Fruit fly (Drosophila melanogaster) whole organism, prepupa: ENCODE data around the gene Fad2.

Experiments
- CG10631 ChIP-seq: fragments of 200-800 bp; sonication (Bioruptor generic); optimal IDR thresholded peaks from 2 replicates; lab custom pipeline; 2016; ENCODE audit warnings: missing biosample characterization, missing genetic modification characterization
- CG11294 ChIP-seq: fragments of 200-800 bp; sonication (Bioruptor generic); IDR thresholded peaks from 2 replicates; pipeline ENCODE4 v1.3.6; 2022; ENCODE audit warnings: missing biosample characterization, missing genetic modification characterization
- CG11762 ChIP-seq: fragments of 200-800 bp; sonication (Bioruptor generic); optimal IDR thresholded peaks from 3 replicates; lab custom pipeline; 2016; ENCODE audit warnings: missing biosample characterization, missing genetic modification characterization; ENCODE audit not compliant: insufficient read depth
- CG1621 ChIP-seq: fragments of 200-800 bp; sonication (Bioruptor generic); optimal IDR thresholded peaks from 3 replicates; lab custom pipeline; 2018; ENCODE audit warnings: missing biosample characterization, mild to moderate bottlenecking, missing genetic modification characterization
- CG16779 ChIP-seq: fragments of 200-800 bp; sonication (Bioruptor generic); optimal IDR thresholded peaks from 3 replicates; lab custom pipeline; 2017; ENCODE audit warnings: missing biosample characterization, mild to moderate bottlenecking, missing genetic modification characterization
- CG3032 ChIP-seq: fragments of 200-800 bp; optimal IDR thresholded peaks from 2 replicates; lab custom pipeline; 2019; ENCODE audit warnings: missing biosample characterization, mild to moderate bottlenecking, missing genetic modification characterization, moderate library complexity
- CG31627 ChIP-seq: fragments of 200-800 bp; sonication (Bioruptor generic); optimal IDR thresholded peaks from 3 replicates; lab custom pipeline; 2016; ENCODE audit warnings: missing biosample characterization, missing genetic modification characterization
- CG32006 ChIP-seq: fragments of 200-800 bp; sonication (Bioruptor generic); optimal IDR thresholded peaks from 3 replicates; lab custom pipeline; 2017; ENCODE audit warnings: missing biosample characterization, mild to moderate bottlenecking, missing genetic modification characterization
- CG4318 ChIP-seq: fragments of 200-800 bp; sonication (Bioruptor generic); optimal IDR thresholded peaks from 3 replicates; lab custom pipeline; 2017; ENCODE audit warnings: missing biosample characterization, mild to moderate bottlenecking, missing genetic modification characterization
- CG6163 ChIP-seq: fragments of 200-800 bp; sonication (Bioruptor generic); IDR thresholded peaks from 3 replicates; pipeline ENCODE4 v1.3.6; 2022; ENCODE audit warnings: missing biosample characterization, missing genetic modification characterization
- CG6276 ChIP-seq: fragments of 200-800 bp; sonication (Bioruptor generic); optimal IDR thresholded peaks from 2 replicates; lab custom pipeline; 2017; ENCODE audit warnings: missing biosample characterization, mild to moderate bottlenecking, missing genetic modification characterization
- CG6792 ChIP-seq: fragments of 200-800 bp; sonication (Bioruptor generic); optimal IDR thresholded peaks from 3 replicates; lab custom pipeline; 2016; ENCODE audit warnings: missing biosample characterization, missing genetic modification characterization
- CG6808 ChIP-seq: fragments of 200-800 bp; sonication (Bioruptor generic); optimal IDR thresholded peaks from 3 replicates; lab custom pipeline; 2017; ENCODE audit warnings: missing biosample characterization, missing genetic modification characterization, mild to moderate bottlenecking, moderate library complexity, missing genetic modification reagents
- CG6854 ChIP-seq: fragments of 200-800 bp; sonication (Bioruptor generic); optimal IDR thresholded peaks from 2 replicates; lab custom pipeline; 2017; ENCODE audit warnings: missing biosample characterization, mild to moderate bottlenecking, missing genetic modification characterization
- CG7368 ChIP-seq: fragments of 200-800 bp; sonication (Bioruptor generic); optimal IDR thresholded peaks from 3 replicates; lab custom pipeline; 2016; ENCODE audit warnings: missing biosample characterization, missing genetic modification characterization
- Eip75B ChIP-seq: fragments of 200-800 bp; sonication (Bioruptor generic); optimal IDR thresholded peaks from 3 replicates; lab custom pipeline; 2016; ENCODE audit warnings: missing biosample characterization, missing genetic modification characterization
- Eip78C ChIP-seq: fragments of 200-800 bp; sonication (Bioruptor generic); peaks from one replicate; lab custom pipeline; 2016; ENCODE audit warnings: missing biosample characterization, missing genetic modification characterization
- Ets21C ChIP-seq: fragments of 200-800 bp; sonication (Bioruptor generic); optimal IDR thresholded peaks from 3 replicates; lab custom pipeline; 2016; ENCODE audit warnings: missing biosample characterization, missing genetic modification characterization
- Gug ChIP-seq: fragments of 200-800 bp; sonication (Bioruptor generic); IDR thresholded peaks from 2 replicates; pipeline ENCODE4 v1.3.6; 2022; ENCODE audit warnings: missing biosample characterization, missing genetic modification characterization
- Hr38 ChIP-seq: sonication (Bioruptor generic); optimal IDR thresholded peaks from 2 replicates; lab custom pipeline; 2016; ENCODE audit warnings: missing biosample characterization, missing genetic modification characterization
- Hr39 ChIP-seq: fragments of 200-800 bp; sonication (Bioruptor generic); optimal IDR thresholded peaks from 2 replicates; lab custom pipeline; 2016; ENCODE audit warnings: missing biosample characterization, missing genetic modification characterization
- Hr4 ChIP-seq: fragments of 200-800 bp; sonication (Bioruptor generic); optimal IDR thresholded peaks from 3 replicates; lab custom pipeline; 2016; ENCODE audit warnings: missing biosample characterization, missing genetic modification characterization
- Met ChIP-seq: fragments of 200-800 bp; sonication (Bioruptor generic); optimal IDR thresholded peaks from 3 replicates; lab custom pipeline; 2016; ENCODE audit warnings: missing biosample characterization, missing genetic modification characterization
- OdsH ChIP-seq: fragments of 200-800 bp; sonication (Bioruptor generic); optimal IDR thresholded peaks from 3 replicates; lab custom pipeline; 2016; ENCODE audit warnings: missing biosample characterization, missing genetic modification characterization
- Smox ChIP-seq: fragments of 200-800 bp; sonication (Bioruptor generic); optimal IDR thresholded peaks from 3 replicates; lab custom pipeline; 2016; ENCODE audit warnings: missing biosample characterization, missing genetic modification characterization
- Sox102F ChIP-seq: fragments of 200-800 bp; sonication (Bioruptor generic); optimal IDR thresholded peaks from 2 replicates; lab custom pipeline; 2016; ENCODE audit warnings: missing biosample characterization, mild to moderate bottlenecking, missing genetic modification characterization
- Sox15 ChIP-seq: fragments of 200-800 bp; sonication (Bioruptor generic); optimal IDR thresholded peaks from 3 replicates; lab custom pipeline; 2016; ENCODE audit warnings: missing biosample characterization, missing genetic modification characterization
- achi ChIP-seq: fragments of 200-800 bp; sonication (Bioruptor generic); optimal IDR thresholded peaks from 3 replicates; lab custom pipeline; 2016; ENCODE audit warnings: missing biosample characterization, missing genetic modification characterization
- acj6 ChIP-seq: fragments of 200-800 bp; sonication (Bioruptor generic); optimal IDR thresholded peaks from 3 replicates; lab custom pipeline; 2016; ENCODE audit warnings: missing biosample characterization, missing genetic modification characterization
- cyc ChIP-seq: fragments of 200-800 bp; sonication (Bioruptor generic); optimal IDR thresholded peaks from 3 replicates; lab custom pipeline; 2016; ENCODE audit warnings: missing biosample characterization, missing genetic modification characterization
- dac ChIP-seq: fragments of 200-800 bp; sonication (Bioruptor generic); optimal IDR thresholded peaks from 2 replicates; lab custom pipeline; 2017; ENCODE audit warnings: missing biosample characterization, mild to moderate bottlenecking, missing genetic modification characterization
- dsx ChIP-seq: fragments of 200-800 bp; optimal IDR thresholded peaks from 3 replicates; lab custom pipeline; 2019; ENCODE audit warnings: missing biosample characterization, mild to moderate bottlenecking, missing genetic modification characterization, moderate library complexity; ENCODE audit not compliant: poor library complexity, severe bottlenecking
- eg ChIP-seq: fragments of 200-800 bp; sonication (Bioruptor generic); IDR thresholded peaks from 3 replicates; pipeline ENCODE4 v1.3.6; 2022; ENCODE audit warnings: missing biosample characterization, missing genetic modification characterization
- esn ChIP-seq: fragments of 200-800 bp; sonication (Bioruptor generic); optimal IDR thresholded peaks from 2 replicates; lab custom pipeline; 2016; ENCODE audit warnings: missing biosample characterization, mild to moderate bottlenecking, missing genetic modification characterization, moderate library complexity
- fkh ChIP-seq: fragments of 200-800 bp; sonication (Bioruptor generic); optimal IDR thresholded peaks from 3 replicates; lab custom pipeline; 2017; ENCODE audit warnings: missing biosample characterization, mild to moderate bottlenecking, missing genetic modification characterization, moderate library complexity
- lz ChIP-seq: fragments of 200-800 bp; sonication (Bioruptor generic); optimal IDR thresholded peaks from 3 replicates; lab custom pipeline; 2016; ENCODE audit warnings: missing biosample characterization, missing genetic modification characterization
- pdm3 ChIP-seq: fragments of 200-800 bp; sonication (Bioruptor generic); optimal IDR thresholded peaks from 3 replicates; lab custom pipeline; 2016; ENCODE audit warnings: missing biosample characterization, missing genetic modification characterization
- spab ChIP-seq: fragments of 200-800 bp; sonication (Bioruptor generic); optimal IDR thresholded peaks from 2 replicates; lab custom pipeline; 2017; ENCODE audit warnings: missing biosample characterization, mild to moderate bottlenecking, missing genetic modification characterization, missing genetic modification reagents
- ss ChIP-seq, 2 experiments: fragments of 200-800 bp; sonication (Bioruptor generic); optimal IDR thresholded peaks; 2 replicates in 1 of 2; 3 replicates in 1 of 2; lab custom pipeline; 2017 to 2018; ENCODE audit warnings: mild to moderate bottlenecking in 2 of 2, missing biosample characterization in 2 of 2, missing genetic modification characterization in 2 of 2, moderate library complexity in 1 of 2
- svp ChIP-seq: fragments of 200-800 bp; sonication (Bioruptor generic); peaks from one replicate; lab custom pipeline; 2016; ENCODE audit warnings: missing biosample characterization, missing genetic modification characterization
- vri ChIP-seq: fragments of 200-800 bp; sonication (Bioruptor generic); optimal IDR thresholded peaks from 3 replicates; lab custom pipeline; 2016; ENCODE audit warnings: missing biosample characterization, mild to moderate bottlenecking, missing genetic modification characterization

Gene Fad2

DNA sequence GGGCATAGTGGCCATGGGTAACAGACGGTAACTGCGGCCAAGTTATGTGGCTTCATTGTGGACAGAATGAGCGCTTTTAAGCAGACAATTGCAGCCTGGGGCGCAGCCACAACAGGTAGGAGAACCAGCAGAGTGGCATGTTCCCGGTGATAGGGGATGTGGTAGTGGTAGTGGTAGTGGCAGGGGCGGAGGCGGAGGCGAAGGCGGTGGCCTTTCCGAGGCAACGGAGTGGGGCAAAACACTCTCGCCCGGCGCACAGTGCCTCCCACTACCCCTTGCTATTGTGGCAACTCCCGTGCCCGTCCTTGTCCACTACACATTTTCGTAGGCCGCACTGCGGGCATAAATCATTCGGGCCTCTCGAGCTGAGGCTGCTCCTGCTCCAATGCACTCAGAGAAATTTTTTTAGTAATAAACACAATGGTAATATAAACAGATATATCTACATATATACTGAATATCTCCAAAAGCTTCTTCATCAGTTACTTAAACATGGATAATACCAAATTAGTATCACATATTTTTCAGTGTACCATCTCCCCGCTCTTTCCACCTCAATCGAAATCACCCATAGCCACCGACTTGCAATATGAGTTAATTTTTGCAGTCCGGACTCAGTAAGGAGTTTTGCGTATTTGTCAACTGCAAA is 10.1 kb downstream of the Fad2 start (continued):
- TF ChIP-seq CG6808 (GFP tag; lab: Kevin White, UChicago) (peak; percentile 80), eg (GFP tag; lab: Robert Waterston, UW) (peak; percentile 85), Hr38 (GFP tag; lab: Kevin White, UChicago) (no peak), Sox15 (GFP tag; lab: Kevin White, UChicago) (peak; percentile 41), Ets21C (peak; percentile 36), OdsH (GFP tag; lab: Kevin White, UChicago) (peak; percentile 80), spab (peak; percentile 81), Eip75B (GFP tag; lab: Kevin White, UChicago) (peak; percentile 79), cyc (GFP tag; lab: Kevin White, UChicago) (peak; percentile 54), Hr4 (GFP tag; lab: Kevin White, UChicago) (peak; percentile 89), CG6163 (GFP tag; lab: Robert Waterston, UW) (peak; percentile 79), CG11762 (GFP tag; lab: Kevin White, UChicago) (peak; percentile 66), ss (GFP tag; optimal IDR thresholded peaks at IDR 0.05; lab: Kevin White, UChicago) (peak; percentile 74 to 78), dsx (GFP tag; lab: Kevin White, UChicago) (peak; percentile 82), CG11294 (0 out of 2 replicates have a peak, but pooled peaks have one; percentile 14), esn (GFP tag; lab: Kevin White, UChicago) (peak; percentile 81), pdm3 (GFP tag; lab: Kevin White, UChicago) (peak; percentile 67), svp (peak; percentile 89), CG32006 (GFP tag; lab: Kevin White, UChicago) (peak; percentile 79)

DNA sequence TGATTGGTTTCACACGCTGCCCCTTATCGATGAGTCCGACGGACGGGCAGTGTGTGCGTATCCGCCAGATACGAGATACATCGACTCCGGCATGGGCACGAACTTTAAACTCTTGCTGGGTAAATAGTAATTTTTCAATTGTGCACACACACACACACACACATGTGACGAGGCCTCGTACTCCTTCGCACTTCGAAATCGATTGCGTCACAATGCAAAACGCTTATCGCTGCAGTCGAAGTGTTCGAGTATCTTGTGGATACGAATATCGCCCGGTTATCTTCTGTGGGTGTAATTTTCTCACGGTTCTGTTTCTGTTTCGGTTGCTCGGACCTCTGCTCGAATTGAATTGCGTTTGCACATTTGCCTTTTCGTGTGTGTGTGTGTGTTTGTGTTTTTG is 11.7 kb downstream of the Fad2 start:
- TF ChIP-seq vri (GFP tag; lab: Kevin White, UChicago) (peak; percentile 63), CG7368 (GFP tag; lab: Kevin White, UChicago) (no peak)

- TF ChIP-seq dsx (GFP tag; lab: Kevin White, UChicago) (no peak), acj6 (no peak), Met (no peak), cyc (GFP tag; lab: Kevin White, UChicago) (no peak), CG6276 (GFP tag; lab: Kevin White, UChicago) (no peak), Sox102F (GFP tag; lab: Kevin White, UChicago) (no peak), dac (GFP tag; lab: Kevin White, UChicago) (no peak), Eip78C (no peak), achi (no peak), OdsH (GFP tag; lab: Kevin White, UChicago) (no peak), CG6854 (GFP tag; lab: Kevin White, UChicago) (no peak), pdm3 (GFP tag; lab: Kevin White, UChicago) (no peak), CG4318 (GFP tag; lab: Kevin White, UChicago) (no peak), Ets21C (no peak), fkh (no peak), CG10631 (no peak), Hr39 (GFP tag; lab: Kevin White, UChicago) (no peak), CG11762 (GFP tag; lab: Kevin White, UChicago) (no peak)
These were observed 17.9 kb downstream of the Fad2 start for dm6 chr3L:11041193-11041592.

DNA sequence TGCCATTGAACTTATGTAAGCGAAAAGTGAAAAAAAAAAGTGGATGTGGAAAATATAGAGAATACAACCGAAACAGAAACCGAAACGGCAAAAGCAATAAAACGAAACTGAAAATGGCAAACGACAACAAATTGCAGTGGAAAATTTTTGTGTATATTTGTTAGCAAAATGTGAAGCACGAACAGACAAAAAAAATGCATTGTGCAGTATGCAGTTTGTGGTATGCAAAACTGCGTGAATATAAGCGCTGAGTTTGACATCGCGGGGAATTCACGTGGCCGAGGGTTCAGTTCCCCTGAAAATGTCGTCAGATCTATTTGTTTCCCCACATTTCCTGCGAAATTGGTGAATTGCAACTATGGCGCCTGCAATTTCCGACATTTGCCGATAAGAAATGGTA is 20.3 kb downstream of the Fad2 start:
- TF ChIP-seq CG11294 (no peak), CG31627 (GFP tag; lab: Kevin White, UChicago) (no peak), CG6163 (GFP tag; lab: Robert Waterston, UW) (no peak), achi (no peak), pdm3 (GFP tag; lab: Kevin White, UChicago) (no peak), Smox (GFP tag; lab: Kevin White, UChicago) (no peak), fkh (no peak), CG3032 (tag; lab: Kevin White, UChicago) (no peak), CG1621 (tag; lab: Kevin White, UChicago) (no peak), CG7368 (GFP tag; lab: Kevin White, UChicago) (no peak), CG6792 (no peak), lz (no peak), CG16779 (tag; lab: Kevin White, UChicago) (no peak), spab (no peak), Gug (no peak), CG4318 (GFP tag; lab: Kevin White, UChicago) (no peak), eg (GFP tag; lab: Robert Waterston, UW) (no peak), Sox15 (GFP tag; lab: Kevin White, UChicago) (no peak), CG10631 (no peak)
